Worm (Caenorhabditis elegans): ENCODE measurements around the gene Y44A6D.3.

Gene Y44A6D.3

ce11 chrV:20785050-20785847 lies 7.0 kb downstream of the Y44A6D.3 start (continued):
- TF ChIP-seq duxl-1 (tag; optimal IDR thresholded peaks at IDR 0.05; ENCODE audit: poor library complexity), result no peak
- TF ChIP-seq tra-1 (GFP tag; IDR thresholded peaks at IDR 0.05), result no peak
- no peak for TF ChIP-seq dmd-9 (GFP tag; IDR thresholded peaks at IDR 0.05)
- TF ChIP-seq ceh-20 (GFP tag; IDR thresholded peaks at IDR 0.05), result no peak

- no peak for TF ChIP-seq dmd-6 (GFP tag; IDR thresholded peaks at IDR 0.05)
- peak in 1 of 2 experiments; percentile 5 for TF ChIP-seq unc-62 (GFP tag; optimal IDR thresholded peaks at IDR 0.05 in 1 of 2)
- no peak for TF ChIP-seq unc-62 (tag; optimal IDR thresholded peaks at IDR 0.05)
- TF ChIP-seq set-16 (GFP tag; IDR thresholded peaks at IDR 0.05), result peak; percentile 88
Measured at ce11 chrV:20783642-20784041, 8.6 kb downstream of the Y44A6D.3 start.

ce11 chrV:20782188-20782587 lies 10.0 kb downstream of the Y44A6D.3 start:
- TF ChIP-seq rbr-2 (tag; optimal IDR thresholded peaks at IDR 0.05) (peak; percentile 47), unc-62 (GFP tag; optimal IDR thresholded peaks at IDR 0.05 in 1 of 2) (peak in 1 of 2 experiments; percentile 52), unc-62 (tag; optimal IDR thresholded peaks at IDR 0.05) (no peak), spr-3 (GFP tag; optimal IDR thresholded peaks at IDR 0.05) (no peak), ceh-32 (tag; optimal IDR thresholded peaks at IDR 0.05; ENCODE audit: poor library complexity) (no peak), hlh-11 (tag; optimal IDR thresholded peaks at IDR 0.05) (peak; percentile 43), ctbp-1 (GFP tag; IDR thresholded peaks at IDR 0.05) (peak; percentile 83), lin-15B (tag; optimal IDR thresholded peaks at IDR 0.05) (no peak), lin-13 (GFP tag; optimal IDR thresholded peaks at IDR 0.05) (no peak), daf-8 (GFP tag; IDR thresholded peaks at IDR 0.05) (no peak), ces-1 (GFP tag; optimal IDR thresholded peaks at IDR 0.05) (peak; percentile 94), zag-1 (tag; optimal IDR thresholded peaks at IDR 0.05) (no peak), Y75B8A.6 (GFP tag; IDR thresholded peaks at IDR 0.05) (no peak), D1046.2 (GFP tag; IDR thresholded peaks at IDR 0.05) (no peak), hmg-1.1 (GFP tag; IDR thresholded peaks at IDR 0.05) (peak; percentile 55; the same call in 1 of the 2 replicates), nhr-11 (tag; optimal IDR thresholded peaks at IDR 0.05) (peak; percentile 43), saeg-2 (GFP tag; IDR thresholded peaks at IDR 0.05) (no peak), mdl-1 (tag; optimal IDR thresholded peaks at IDR 0.05) (peak; percentile 20 to 86), mep-1 (tag; optimal IDR thresholded peaks at IDR 0.05) (peak; percentile 82), lsy-2 (tag; optimal IDR thresholded peaks at IDR 0.05) (peak; percentile 24 to 74), hif-1 (tag; optimal IDR thresholded peaks at IDR 0.05) (peak in 1 of 2 experiments; percentile 70), F26F4.8 (GFP tag; conservative IDR thresholded peaks at IDR 0.05) (no peak), hlh-30 (tag; optimal IDR thresholded peaks at IDR 0.05; ENCODE audit: insufficient read depth) (peak; percentile 84), F37D6.2 (tag; optimal IDR thresholded peaks at IDR 0.05) (peak; percentile 39), duxl-1 (tag; optimal IDR thresholded peaks at IDR 0.05; ENCODE audit: poor library complexity) (peak; percentile 17), skn-1 (tag; optimal IDR thresholded peaks at IDR 0.05) (no peak), T20F7.1 (GFP tag; optimal IDR thresholded peaks at IDR 0.05) (peak; percentile 15), fkh-10 (GFP tag; optimal IDR thresholded peaks at IDR 0.05) (peak; percentile 98), lin-38 (GFP tag; IDR thresholded peaks at IDR 0.05) (0 out of 2 replicates have a peak, but pooled peaks have one; percentile 19), nhr-42 (GFP tag; IDR thresholded peaks at IDR 0.05) (no peak), dmd-6 (GFP tag; IDR thresholded peaks at IDR 0.05) (peak; percentile 22; the same call in 1 of the 2 replicates), daf-16 (GFP tag; optimal IDR thresholded peaks at IDR 0.05) (no peak), daf-16 (tag; optimal IDR thresholded peaks at IDR 0.05) (peak; percentile 25), vab-7 (GFP tag; IDR thresholded peaks at IDR 0.05) (no peak; the same call in 1 of the 2 replicates), aha-1 (tag) (peak; percentile 82), Y5F2A.4 (GFP tag; optimal IDR thresholded peaks at IDR 0.05) (no peak), nhr-48 (tag; optimal IDR thresholded peaks at IDR 0.05) (peak; percentile 40), arid-1 (GFP tag; conservative IDR thresholded peaks at IDR 0.05) (0 out of 2 replicates have a peak, but pooled peaks have one; percentile 10), ceh-20 (GFP tag; IDR thresholded peaks at IDR 0.05) (no peak)

Measured in whole organism, L4 larva.